Fruit fly (Drosophila melanogaster): Measurements from ENCODE around the gene D19A.

Gene D19A

DNA sequence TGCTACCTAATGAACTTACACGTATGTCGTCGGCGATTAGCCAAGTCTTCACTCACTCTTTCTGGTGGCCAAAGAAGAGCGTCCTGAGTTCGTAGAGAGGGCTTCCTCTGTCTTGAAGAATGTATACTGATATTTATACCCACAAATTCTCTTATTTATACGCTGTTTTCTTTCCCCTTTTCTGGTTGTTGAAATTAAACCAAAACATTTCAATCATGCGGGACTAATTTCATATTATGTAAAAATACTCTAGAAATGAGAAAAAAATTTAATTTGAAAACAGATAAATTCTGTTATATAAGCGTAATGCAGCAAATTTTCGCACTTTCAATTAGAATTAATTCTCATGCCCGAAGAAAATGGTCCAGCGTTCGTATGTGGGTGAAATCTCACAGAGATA is 44.4 kb upstream of the D19A start, which contains the start of gene BG642312:
BG642312 (minus strand) TSS at position 101 of the 400 bp plus-strand sequence.
- TF ChIP-seq Hr83 (GFP tag; optimal IDR thresholded peaks at IDR 0.05; ENCODE audit: poor library complexity, severe bottlenecking) (no peak), OdsH (GFP tag; optimal IDR thresholded peaks at IDR 0.05) (no peak), Vsx2 (GFP tag; optimal IDR thresholded peaks at IDR 0.05; ENCODE audit: partially characterized antibody) (no peak), Dfd (GFP tag; optimal IDR thresholded peaks at IDR 0.05) (no peak), lola (GFP tag; optimal IDR thresholded peaks at IDR 0.05) (no peak), woc (GFP tag; optimal IDR thresholded peaks at IDR 0.05) (no peak)

DNA sequence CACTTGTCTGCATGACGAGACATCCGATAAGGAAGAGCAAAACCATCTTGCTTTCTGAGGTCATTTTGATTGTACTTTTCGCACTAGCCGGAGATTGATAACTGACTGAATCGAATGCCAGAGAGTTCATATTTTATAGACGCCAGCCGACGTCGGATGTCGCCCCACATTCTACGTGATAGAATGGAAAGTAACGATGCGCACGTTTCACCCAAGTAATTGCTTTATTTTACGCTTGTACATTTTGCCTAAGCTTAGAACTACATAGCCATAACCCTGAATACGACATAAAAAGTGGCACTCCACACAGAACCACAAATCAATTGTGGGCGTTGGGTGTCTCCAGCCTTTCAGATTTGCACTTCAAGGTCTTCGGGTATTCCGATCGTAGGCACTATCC is 43.3 kb upstream of the D19A start, which contains the start of gene CG13299:
CG13299 (minus strand) TSS at position 101 of the 400 bp plus-strand sequence.
- no peak for TF ChIP-seq tai (GFP tag; optimal IDR thresholded peaks at IDR 0.05)
- TF ChIP-seq br (GFP tag; optimal IDR thresholded peaks at IDR 0.05) = no peak
- TF ChIP-seq Jra (GFP tag; optimal IDR thresholded peaks at IDR 0.05) = no peak
- no peak for TF ChIP-seq Hnf4 (GFP tag; optimal IDR thresholded peaks at IDR 0.05)

DNA sequence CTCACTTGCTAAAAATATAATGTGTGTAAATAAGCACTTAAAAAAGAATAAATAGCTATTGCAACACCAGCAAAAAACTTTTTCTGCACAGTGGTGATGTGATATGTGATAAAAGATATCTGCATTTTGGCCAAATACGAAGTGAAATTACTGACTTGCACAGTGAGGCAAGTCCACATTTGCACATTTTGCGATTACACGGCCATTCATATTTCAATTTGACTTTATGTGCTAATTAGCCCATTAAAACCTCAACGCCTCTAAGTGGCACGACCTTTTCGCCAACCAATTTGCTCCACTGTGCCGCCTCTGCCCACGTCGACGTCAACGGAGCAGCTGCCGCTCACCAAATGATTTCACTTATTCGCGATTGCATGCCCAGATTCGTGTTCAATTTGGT is 31.3 kb upstream of the D19A start, which contains the start of gene CG33946:
CG33946 (plus strand) TSS at position 392 of the 400 bp plus-strand sequence.
- peak; percentile 30 for TF ChIP-seq HLH106 (tag; optimal IDR thresholded peaks at IDR 0.05)
- peak; percentile 36 for TF ChIP-seq fru (GFP tag; optimal IDR thresholded peaks at IDR 0.05)
- TF ChIP-seq N (GFP tag; optimal IDR thresholded peaks at IDR 0.05) = no peak
- TF ChIP-seq Dif (GFP tag; optimal IDR thresholded peaks at IDR 0.05; ENCODE audit: partially characterized antibody) = no peak
- TF ChIP-seq psq (GFP tag; optimal IDR thresholded peaks at IDR 0.05) = peak; percentile 47
- no peak for TF ChIP-seq woc (GFP tag; optimal IDR thresholded peaks at IDR 0.05)
- TF ChIP-seq Myc (optimal IDR thresholded peaks at IDR 0.05) = no peak
- TF ChIP-seq dl (GFP tag; optimal IDR thresholded peaks at IDR 0.05; ENCODE audit: insufficient read depth in 1 of 2, partially characterized antibody in 2 of 2) = no peak
- no peak for TF ChIP-seq dsf (GFP tag; optimal IDR thresholded peaks at IDR 0.05; ENCODE audit: borderline replicate concordance)
- TF ChIP-seq Hr83 (GFP tag; optimal IDR thresholded peaks at IDR 0.05; ENCODE audit: poor library complexity, severe bottlenecking) = no peak
- TF ChIP-seq Hnf4 (GFP tag; optimal IDR thresholded peaks at IDR 0.05) = no peak
- TF ChIP-seq Dfd (GFP tag; optimal IDR thresholded peaks at IDR 0.05) = no peak
- TF ChIP-seq dmrt93B (GFP tag; optimal IDR thresholded peaks at IDR 0.05) = peak; percentile 35
- no peak for TF ChIP-seq tai (GFP tag; optimal IDR thresholded peaks at IDR 0.05)
- no peak for TF ChIP-seq CG32264 (GFP tag; optimal IDR thresholded peaks at IDR 0.05)
- no peak for TF ChIP-seq CrebA (GFP tag; optimal IDR thresholded peaks at IDR 0.05; ENCODE audit: borderline replicate concordance)
- no peak for TF ChIP-seq GATAd (GFP tag; optimal IDR thresholded peaks at IDR 0.05)
- peak; percentile 17 for TF ChIP-seq OdsH (GFP tag; optimal IDR thresholded peaks at IDR 0.05)
- TF ChIP-seq h (GFP tag; optimal IDR thresholded peaks at IDR 0.05) = peak; percentile 61
- no peak for TF ChIP-seq Vsx2 (GFP tag; optimal IDR thresholded peaks at IDR 0.05; ENCODE audit: partially characterized antibody)
- no peak for TF ChIP-seq Abd-B (GFP tag; optimal IDR thresholded peaks at IDR 0.05)
- TF ChIP-seq brk (GFP tag; optimal IDR thresholded peaks at IDR 0.05) = no peak
- peak; percentile 63 for TF ChIP-seq rgr (GFP tag; optimal IDR thresholded peaks at IDR 0.05)
- TF ChIP-seq lola (GFP tag; optimal IDR thresholded peaks at IDR 0.05) = no peak
- no peak for TF ChIP-seq sage (GFP tag; optimal IDR thresholded peaks at IDR 0.05)
- TF ChIP-seq Mio (GFP tag; optimal IDR thresholded peaks at IDR 0.05) = no peak
- no peak for TF ChIP-seq Hr78 (GFP tag; optimal IDR thresholded peaks at IDR 0.05)
- no peak for TF ChIP-seq sv (GFP tag; optimal IDR thresholded peaks at IDR 0.05)
- no peak for TF ChIP-seq jim (GFP tag; optimal IDR thresholded peaks at IDR 0.05)
- no peak for TF ChIP-seq pan (optimal IDR thresholded peaks at IDR 0.05)
- peak in 1 of 2 experiments; percentile 54 for TF ChIP-seq foxo (GFP tag; optimal IDR thresholded peaks at IDR 0.05)
- TF ChIP-seq Sp1 (GFP tag; optimal IDR thresholded peaks at IDR 0.05) = peak; percentile 2
- no peak for TF ChIP-seq CG9705 (GFP tag; optimal IDR thresholded peaks at IDR 0.05)
- peak; percentile 23 for TF ChIP-seq br (GFP tag; optimal IDR thresholded peaks at IDR 0.05)
- TF ChIP-seq usp (GFP tag; optimal IDR thresholded peaks at IDR 0.05) = no peak
- no peak for TF ChIP-seq Rel (GFP tag; optimal IDR thresholded peaks at IDR 0.05)
- no peak for TF ChIP-seq Rel (tag; optimal IDR thresholded peaks at IDR 0.05)
- peak; percentile 63 for TF ChIP-seq ey (GFP tag; optimal IDR thresholded peaks at IDR 0.05)
- TF ChIP-seq Jra (GFP tag; optimal IDR thresholded peaks at IDR 0.05) = no peak
